Worm (Caenorhabditis elegans) whole organism, mixed stage, embryonic: ENCODE measurements around the gene C23H3.2.
A peak's percentile ranks its signal among the peaks of the same experiment; 100 is the strongest.

ENCODE experiments used
- blmp-1 ChIP-seq: fragments of 150-350 bp; optimal IDR thresholded peaks from 2 replicates; lab custom pipeline; 2014; ENCODE audit warnings: missing biosample characterization, missing genetic modification characterization
- ceh-39 ChIP-seq: fragments of 150-350 bp; optimal IDR thresholded peaks from 2 replicates; lab custom pipeline; 2014; ENCODE audit warnings: missing biosample characterization, missing genetic modification characterization
- ceh-83 ChIP-seq: fragments of 200-800 bp; sonication (Bioruptor generic); optimal IDR thresholded peaks from 2 replicates; lab custom pipeline; 2018; ENCODE audit warnings: mild to moderate bottlenecking, missing genetic modification characterization, missing compliant biosample characterization
- ces-1 ChIP-seq: fragments of 150-350 bp; optimal IDR thresholded peaks from 2 replicates; lab custom pipeline; 2014; ENCODE audit warnings: missing biosample characterization, missing genetic modification reagents, missing genetic modification characterization
- cnd-1 ChIP-seq: fragments of 200-800 bp; sonication (Bioruptor generic); optimal IDR thresholded peaks from 2 replicates; lab custom pipeline; 2018; ENCODE audit warnings: mild to moderate bottlenecking, missing genetic modification characterization, missing compliant biosample characterization
- drap-1 ChIP-seq: fragments of 200-800 bp; sonication (Bioruptor generic); optimal IDR thresholded peaks from 3 replicates; lab custom pipeline; 2018; ENCODE audit warnings: mild to moderate bottlenecking, missing genetic modification characterization, missing compliant biosample characterization
- elt-1 ChIP-seq: sonication (generic microtip); optimal IDR thresholded peaks from 2 replicates; lab custom pipeline; 2017; ENCODE audit warnings: missing genetic modification characterization, mild to moderate bottlenecking, missing compliant biosample characterization, antibody characterized with exemption, moderate library complexity, borderline replicate concordance; ENCODE audit not compliant: insufficient read depth
- elt-3 ChIP-seq: fragments of 150-350 bp; optimal IDR thresholded peaks from 2 replicates; lab custom pipeline; 2014; ENCODE audit warnings: missing biosample characterization, missing genetic modification characterization
- flh-1 ChIP-seq: fragments of 200-800 bp; sonication (Bioruptor generic); optimal IDR thresholded peaks from 2 replicates; lab custom pipeline; 2018; ENCODE audit warnings: mild to moderate bottlenecking, missing genetic modification characterization, moderate library complexity, missing compliant biosample characterization
- ham-2 ChIP-seq: fragments of 200-800 bp; sonication (Bioruptor generic); optimal IDR thresholded peaks from 2 replicates; lab custom pipeline; 2018; ENCODE audit warnings: mild to moderate bottlenecking, missing genetic modification characterization, missing compliant biosample characterization
- hlh-1 ChIP-seq: fragments of 150-350 bp; optimal IDR thresholded peaks from 2 replicates; lab custom pipeline; 2014; ENCODE audit warnings: missing biosample characterization, missing genetic modification reagents, missing genetic modification characterization
- lin-32 ChIP-seq: fragments of 200-800 bp; sonication (Bioruptor generic); optimal IDR thresholded peaks from 2 replicates; lab custom pipeline; 2018; ENCODE audit warnings: mild to moderate bottlenecking, missing genetic modification characterization, missing compliant biosample characterization
- lsy-2 ChIP-seq: fragments of 150-350 bp; optimal IDR thresholded peaks from 2 replicates; lab custom pipeline; 2014; ENCODE audit warnings: missing biosample characterization, missing genetic modification characterization
- mab-5 ChIP-seq: fragments of 150-350 bp; optimal IDR thresholded peaks from 2 replicates; lab custom pipeline; 2014; ENCODE audit warnings: missing biosample characterization, missing genetic modification characterization
- mep-1 ChIP-seq: fragments of 150-350 bp; optimal IDR thresholded peaks from 2 replicates; lab custom pipeline; 2017; ENCODE audit warnings: missing biosample characterization, missing genetic modification reagents, missing genetic modification characterization, inconsistent platforms
- mls-2 ChIP-seq: sonication (generic microtip); optimal IDR thresholded peaks from 2 replicates; lab custom pipeline; 2016; ENCODE audit warnings: mild to moderate bottlenecking, missing genetic modification characterization, moderate library complexity, missing compliant biosample characterization
- nhr-12 ChIP-seq: fragments of 150-350 bp; optimal IDR thresholded peaks from 2 replicates; lab custom pipeline; 2014; ENCODE audit warnings: missing biosample characterization, missing genetic modification characterization
- nhr-2 ChIP-seq: fragments of 150-350 bp; optimal IDR thresholded peaks from 2 replicates; lab custom pipeline; 2014; ENCODE audit warnings: missing biosample characterization, missing genetic modification characterization
- nhr-237 ChIP-seq: fragments of 150-350 bp; optimal IDR thresholded peaks from 2 replicates; lab custom pipeline; 2014; ENCODE audit warnings: missing biosample characterization, missing genetic modification characterization
- nhr-28 ChIP-seq: fragments of 150-350 bp; optimal IDR thresholded peaks from 2 replicates; lab custom pipeline; 2014; ENCODE audit warnings: missing biosample characterization, missing genetic modification characterization
- pha-4 ChIP-seq: fragments of 150-350 bp; optimal IDR thresholded peaks from 2 replicates; lab custom pipeline; 2018; ENCODE audit warnings: missing biosample characterization, missing genetic modification reagents, missing genetic modification characterization
- snpc-4 ChIP-seq: fragments of 150-350 bp; optimal IDR thresholded peaks from 2 replicates; lab custom pipeline; 2014; ENCODE audit warnings: missing biosample characterization, missing genetic modification characterization
- tbx-8 ChIP-seq: fragments of 200-800 bp; sonication (Bioruptor generic); optimal IDR thresholded peaks from 2 replicates; lab custom pipeline; 2018; ENCODE audit warnings: mild to moderate bottlenecking, missing genetic modification characterization, moderate library complexity, missing compliant biosample characterization
- unc-39 ChIP-seq: fragments of 150-350 bp; optimal IDR thresholded peaks from 2 replicates; lab custom pipeline; 2014; ENCODE audit warnings: missing biosample characterization, missing genetic modification characterization
- unc-62 ChIP-seq: fragments of 150-350 bp; optimal IDR thresholded peaks from 2 replicates; lab custom pipeline; 2014; ENCODE audit warnings: missing biosample characterization, missing genetic modification reagents, missing genetic modification characterization
- zip-8 ChIP-seq: fragments of 150-350 bp; optimal IDR thresholded peaks from 2 replicates; lab custom pipeline; 2014; ENCODE audit warnings: missing biosample characterization, missing genetic modification characterization
- ztf-11 ChIP-seq: fragments of 150-350 bp; optimal IDR thresholded peaks from 2 replicates; lab custom pipeline; 2014; ENCODE audit warnings: missing biosample characterization, missing genetic modification characterization

The C23H3.2 gene

DNA sequence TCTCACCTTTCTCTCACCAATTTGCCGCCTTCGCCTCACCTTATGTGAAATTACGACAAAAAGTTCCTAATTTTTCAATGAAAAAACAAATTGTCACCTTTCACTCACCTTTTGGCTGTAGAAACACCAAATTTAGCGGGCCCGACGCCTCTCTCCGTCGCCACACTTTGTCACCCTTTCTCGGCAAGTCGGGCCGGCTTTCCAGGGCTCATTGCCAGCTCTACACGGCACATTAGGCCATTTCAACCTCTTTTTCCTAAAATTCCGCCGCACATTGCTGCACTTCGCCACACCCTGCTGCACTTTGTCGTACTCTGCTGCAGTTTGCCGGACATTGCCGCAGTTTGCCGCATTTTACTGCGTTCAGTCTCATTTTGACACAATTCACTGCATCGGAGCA, 40.1 kb downstream of the C23H3.2 start:
- TF ChIP-seq ceh-83 (GFP tag; lab: Kevin White, UChicago) (peak; percentile 6), tbx-8 (GFP tag; lab: Kevin White, UChicago) (no peak)

DNA sequence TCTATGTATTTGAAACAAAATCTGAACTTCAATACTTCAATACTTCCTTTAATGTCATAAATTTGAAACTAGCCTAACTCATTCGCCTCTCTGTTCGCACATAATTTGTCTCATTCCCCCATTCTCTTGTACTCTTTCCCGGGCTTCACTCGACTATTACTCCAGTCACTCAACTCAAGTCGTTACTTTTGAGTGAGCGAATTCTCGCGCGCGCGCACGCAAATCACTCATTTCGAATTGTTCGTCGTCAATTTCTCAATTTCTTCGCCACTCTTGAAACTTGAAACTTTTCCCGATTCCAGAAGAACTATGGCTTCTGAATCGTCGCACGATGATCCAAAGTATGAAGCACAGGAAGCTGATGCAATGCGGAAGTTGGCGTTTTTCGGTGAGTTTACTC, 43.1 kb downstream of the C23H3.2 start, which contains the start of gene col-68:
col-68 (plus strand) TSS at position 301 of the 400 bp plus-strand sequence.
- TF ChIP-seq unc-39 (no peak), lsy-2 (tag; lab: Kevin White, UChicago) (no peak), nhr-28 (tag; lab: Kevin White, UChicago) (no peak), mab-5 (tag; lab: Kevin White, UChicago) (no peak), ztf-11 (tag; lab: Kevin White, UChicago) (no peak), ham-2 (GFP tag; lab: Kevin White, UChicago) (no peak), snpc-4 (tag; lab: Kevin White, UChicago) (no peak), hlh-1 (tag; lab: Kevin White, UChicago) (no peak), ceh-39 (tag; lab: Kevin White, UChicago) (no peak), ceh-83 (GFP tag; lab: Kevin White, UChicago) (no peak), lin-32 (GFP tag; lab: Kevin White, UChicago) (no peak), elt-3 (tag; lab: Kevin White, UChicago) (no peak), blmp-1 (tag; lab: Kevin White, UChicago) (no peak), flh-1 (GFP tag; lab: Kevin White, UChicago) (no peak), nhr-237 (tag; lab: Kevin White, UChicago) (no peak), unc-62 (GFP tag; lab: Kevin White, UChicago) (no peak), elt-1 (tag; lab: Kevin White, UChicago) (no peak), zip-8 (tag; lab: Kevin White, UChicago) (no peak), tbx-8 (GFP tag; lab: Kevin White, UChicago) (no peak)

DNA sequence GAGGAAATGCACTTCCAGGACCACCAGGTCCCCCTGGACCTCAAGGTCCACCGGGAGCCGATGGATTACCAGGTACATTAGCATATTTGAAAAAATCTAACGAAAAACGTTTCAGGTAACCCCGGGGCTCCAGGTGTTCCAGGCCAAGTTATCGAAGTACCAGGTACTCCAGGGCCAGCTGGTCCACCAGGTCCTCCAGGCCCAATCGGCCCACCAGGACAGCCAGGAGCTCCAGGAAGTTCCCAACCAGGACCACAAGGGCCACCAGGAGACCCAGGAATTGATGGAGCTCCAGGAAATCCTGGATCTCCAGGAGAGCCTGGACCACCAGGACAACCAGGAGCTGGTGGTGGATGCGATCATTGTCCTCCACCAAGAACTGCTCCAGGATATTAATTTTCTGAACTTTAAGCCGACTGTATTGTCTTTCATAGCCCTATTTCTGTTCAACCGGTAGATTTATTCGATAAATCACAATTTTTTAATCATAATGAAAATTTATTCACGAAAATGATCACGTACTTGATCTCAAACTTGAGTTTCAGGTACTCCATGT, 44.3 kb downstream of the C23H3.2 start:
- no peak for TF ChIP-seq lin-32 (GFP tag; lab: Kevin White, UChicago)
- no peak for TF ChIP-seq flh-1 (GFP tag; lab: Kevin White, UChicago)
- no peak for TF ChIP-seq unc-62 (GFP tag; lab: Kevin White, UChicago)
- TF ChIP-seq nhr-237 (tag; lab: Kevin White, UChicago) = no peak
- TF ChIP-seq mep-1 (tag; lab: Kevin White, UChicago) = no peak
- TF ChIP-seq nhr-12 (tag; lab: Kevin White, UChicago) = no peak
- TF ChIP-seq zip-8 (tag; lab: Kevin White, UChicago) = no peak
- TF ChIP-seq elt-1 (tag; lab: Kevin White, UChicago) = no peak
- TF ChIP-seq snpc-4 (tag; lab: Kevin White, UChicago) = no peak
- no peak for TF ChIP-seq lsy-2 (tag; lab: Kevin White, UChicago)
- TF ChIP-seq pha-4 (tag; lab: Kevin White, UChicago) = no peak
- TF ChIP-seq nhr-28 (tag; lab: Kevin White, UChicago) = no peak

DNA sequence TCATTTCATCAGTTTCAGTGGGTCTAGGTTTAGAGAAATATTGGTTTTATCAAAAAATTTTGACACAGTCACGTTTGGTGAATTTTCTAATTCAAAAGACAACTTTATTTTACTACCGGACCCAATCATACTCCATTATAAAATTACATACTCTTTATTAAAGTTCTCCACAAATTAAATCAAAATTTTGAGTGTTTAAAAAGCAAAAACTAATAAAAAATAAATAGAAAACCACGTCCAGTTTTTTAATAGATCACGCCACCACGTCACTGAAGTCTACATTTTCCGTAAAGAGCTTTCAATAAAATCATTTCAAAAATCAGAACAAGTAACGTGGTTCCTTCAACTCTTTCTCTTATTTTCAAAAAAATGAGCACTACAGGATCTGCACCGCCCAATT, 44.8 kb downstream of the C23H3.2 start, which contains the start of gene txt-1:
txt-1 (plus strand) TSS at position 301 of the 400 bp plus-strand sequence.
- TF ChIP-seq blmp-1 (tag; lab: Kevin White, UChicago) = no peak
- no peak for TF ChIP-seq drap-1 (GFP tag; lab: Kevin White, UChicago)
- TF ChIP-seq pha-4 (tag; lab: Kevin White, UChicago) = no peak
- TF ChIP-seq elt-1 (tag; lab: Kevin White, UChicago) = no peak
- TF ChIP-seq ceh-39 (tag; lab: Kevin White, UChicago) = no peak
- no peak for TF ChIP-seq ztf-11 (tag; lab: Kevin White, UChicago)

DNA sequence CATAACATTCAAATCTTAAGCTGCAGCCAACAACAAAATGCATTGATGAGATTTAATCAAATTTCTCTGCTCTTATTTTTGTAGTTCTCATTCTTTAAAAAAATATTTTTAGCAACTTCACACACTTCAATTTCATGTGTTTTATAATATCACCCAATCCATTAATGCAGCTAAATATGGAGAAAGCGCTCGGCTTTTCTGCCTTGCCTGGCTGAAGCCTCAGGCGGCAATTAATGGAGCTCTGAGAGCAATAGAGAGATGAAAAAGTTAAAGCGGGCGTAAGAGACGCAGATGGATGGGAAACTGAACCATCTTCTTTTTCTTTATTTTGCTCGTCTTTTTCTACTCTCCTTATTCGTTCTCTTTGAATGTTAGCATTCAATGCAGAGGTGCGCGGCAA, 46.6 kb downstream of the C23H3.2 start:
- TF ChIP-seq mab-5 (tag; lab: Kevin White, UChicago) (no peak), elt-3 (tag; lab: Kevin White, UChicago) (no peak), zip-8 (tag; lab: Kevin White, UChicago) (no peak), nhr-237 (tag; lab: Kevin White, UChicago) (no peak), ces-1 (GFP tag; lab: Kevin White, UChicago) (peak; percentile 67), mls-2 (tag; lab: Kevin White, UChicago) (peak; percentile 4), nhr-12 (tag; lab: Kevin White, UChicago) (no peak), drap-1 (GFP tag; lab: Kevin White, UChicago) (no peak), ceh-39 (tag; lab: Kevin White, UChicago) (no peak), nhr-2 (no peak), cnd-1 (tag; lab: Kevin White, UChicago) (no peak), lsy-2 (tag; lab: Kevin White, UChicago) (no peak), blmp-1 (tag; lab: Kevin White, UChicago) (no peak)
